Fruit fly (Drosophila melanogaster) whole organism: ENCODE data around the gene Abl.

Source experiments
- pan ChIP-seq: fragments of >200 bp; optimal IDR thresholded peaks from 2 replicates; lab custom pipeline; 2017
- psq ChIP-seq: fragments of >200 bp; optimal IDR thresholded peaks from 2 replicates; lab custom pipeline; 2017
- usp ChIP-seq: fragments of >200 bp; optimal IDR thresholded peaks from 2 replicates; lab custom pipeline; 2017; ENCODE audit warnings: missing biosample characterization, missing genetic modification characterization, mixed read lengths

DNA sequence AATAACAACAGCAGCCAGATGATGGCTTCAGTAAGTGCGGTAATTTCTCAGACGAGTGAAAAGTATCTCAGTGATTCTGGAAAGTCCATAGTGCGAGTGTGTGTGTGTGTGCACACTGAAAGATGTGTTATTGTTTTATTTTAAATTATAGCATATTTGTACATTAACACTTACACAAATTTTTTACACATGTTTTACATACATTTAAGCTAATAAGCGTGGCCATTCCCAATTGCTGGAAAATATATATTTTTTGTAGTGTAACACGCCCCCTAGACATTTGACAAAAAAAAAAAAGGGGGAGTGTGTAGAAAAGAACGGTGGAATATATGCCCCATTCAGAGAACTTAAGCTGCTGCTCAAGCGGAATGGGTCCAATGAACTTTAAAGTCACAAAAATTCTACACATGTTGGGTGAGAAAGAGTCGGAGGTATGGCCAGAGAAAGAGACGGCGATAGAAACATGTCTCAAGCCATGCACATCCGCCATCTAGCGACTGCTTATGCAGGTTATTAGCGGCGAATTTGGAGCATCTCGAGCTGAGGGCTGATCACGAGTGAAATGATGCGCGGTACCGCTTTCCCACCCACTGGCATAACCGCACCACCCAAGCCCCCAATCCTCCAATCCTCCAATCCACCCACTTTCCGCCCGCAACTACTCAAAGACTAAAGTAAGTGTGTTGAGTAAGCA is 15.7 kb downstream of the Abl start:
- TF ChIP-seq psq (lab: Kevin White, UChicago) (no peak), usp (GFP tag; lab: Kevin White, UChicago) (no peak), pan (no peak)
